Fruit fly (Drosophila melanogaster) whole organism: Measurements from ENCODE around the gene CG11980.

ENCODE experiments used
- EcR ChIP-seq, 2 experiments: fragments of >200 bp; optimal IDR thresholded peaks; 2 replicates each; lab custom pipeline; 2017; ENCODE audit warnings: missing biosample characterization in 2 of 2, missing genetic modification characterization in 2 of 2, missing genetic modification reagents in 2 of 2
- pan ChIP-seq: fragments of >200 bp; optimal IDR thresholded peaks from 2 replicates; lab custom pipeline; 2017
- psq ChIP-seq: fragments of >200 bp; optimal IDR thresholded peaks from 2 replicates; lab custom pipeline; 2017
- usp ChIP-seq: fragments of >200 bp; optimal IDR thresholded peaks from 2 replicates; lab custom pipeline; 2017; ENCODE audit warnings: missing biosample characterization, missing genetic modification characterization, mixed read lengths

DNA sequence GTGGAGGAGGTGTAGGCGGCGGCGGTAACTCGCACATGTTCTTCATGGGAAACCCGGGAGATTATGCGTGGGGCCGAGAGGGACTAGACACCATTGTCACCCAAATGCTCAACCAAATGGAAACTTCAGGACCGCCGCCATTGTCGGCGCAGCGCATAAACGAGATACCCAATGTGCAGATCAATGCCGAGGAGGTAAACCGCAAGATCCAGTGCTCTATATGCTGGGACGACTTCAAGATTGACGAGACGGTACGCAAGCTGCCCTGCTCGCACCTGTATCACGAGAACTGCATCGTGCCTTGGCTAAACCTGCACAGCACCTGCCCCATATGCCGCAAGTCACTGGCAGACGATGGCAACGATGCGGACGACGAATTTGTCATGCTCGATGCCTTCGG is 3.4 kb downstream of the CG11980 start:
- TF ChIP-seq psq (lab: Kevin White, UChicago) (no peak), EcR (GFP tag; optimal IDR thresholded peaks at IDR 0.05; lab: Kevin White, UChicago) (no peak), usp (GFP tag; lab: Kevin White, UChicago) (no peak), pan (lab: Kevin White, UChicago) (no peak)
